Worm (Caenorhabditis elegans): Measurements from ENCODE around the gene C45H4.13.

C45H4.13 gene

DNA sequence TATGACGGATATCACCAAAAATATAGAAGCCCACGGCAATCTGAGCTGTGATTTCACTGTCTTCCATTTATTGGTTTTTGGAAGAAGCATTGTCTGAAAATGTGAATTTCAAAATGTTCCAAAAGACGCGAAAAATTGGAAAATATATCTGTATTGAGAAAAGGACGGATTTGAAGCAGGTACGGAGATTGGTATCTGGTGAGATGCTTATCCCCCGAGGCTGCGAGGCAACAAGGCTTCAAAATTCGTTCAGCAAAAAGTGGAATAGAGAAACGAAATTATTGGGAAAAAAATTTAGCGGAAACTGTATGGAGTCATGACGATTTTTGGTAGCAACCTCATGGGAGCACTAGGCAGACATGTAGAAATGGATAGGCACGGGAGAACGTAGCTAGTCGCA lies 47.7 kb downstream of the C45H4.13 start, which contains the start of gene F36F12.1:
F36F12.1 (minus strand) TSS at position 101 of the 400 bp plus-strand sequence.
- no peak for TF ChIP-seq T22C8.4 (GFP tag; IDR thresholded peaks at IDR 0.05)
- TF ChIP-seq ztf-23 (GFP tag; IDR thresholded peaks at IDR 0.05): no peak
- TF ChIP-seq ref-1 (GFP tag; conservative IDR thresholded peaks at IDR 0.05): no peak
- TF ChIP-seq cog-1 (tag; optimal IDR thresholded peaks at IDR 0.05): no peak
- no peak for TF ChIP-seq med-1 (GFP tag; optimal IDR thresholded peaks at IDR 0.05; ENCODE audit: insufficient read depth)
- TF ChIP-seq tab-1 (GFP tag; IDR thresholded peaks at IDR 0.05): no peak
- no peak for TF ChIP-seq flt-1 (GFP tag; IDR thresholded peaks at IDR 0.05)
- no peak for TF ChIP-seq klf-2 (GFP tag; conservative IDR thresholded peaks at IDR 0.05)
- no peak for TF ChIP-seq ztf-29 (GFP tag; IDR thresholded peaks at IDR 0.05)

Data from whole organism, midembryonic.